Worm (Caenorhabditis elegans) whole organism, late embryonic: ENCODE data around the gene R11D1.4.

Source experiments
- C08G9.2 ChIP-seq: sonication (generic microtip); optimal IDR thresholded peaks from 2 replicates; lab custom pipeline; 2016; ENCODE audit warnings: mild to moderate bottlenecking, missing genetic modification characterization, moderate library complexity, missing compliant biosample characterization
- ets-4 ChIP-seq: sonication (generic microtip); optimal IDR thresholded peaks from 2 replicates; lab custom pipeline; 2016; ENCODE audit warnings: missing genetic modification characterization, missing compliant biosample characterization

ce11 chrV:12718622-12719021, 4.6 kb upstream of the R11D1.4 start, which contains the start of gene str-181:
- no peak for TF ChIP-seq C08G9.2
- no peak for TF ChIP-seq ets-4 (tag; lab: Kevin White, UChicago)
